Worm (Caenorhabditis elegans) whole organism, young adult: ENCODE measurements around the gene F22B5.6.

Experiments used
- B0336.3 ChIP-seq: fragments of 200-800 bp; sonication (Bioruptor generic); IDR thresholded peaks from 2 replicates; pipeline ENCODE4 v1.3.6; 2022; ENCODE audit warnings: missing genetic modification characterization, missing compliant biosample characterization
- D2030.7 ChIP-seq: fragments of 200-800 bp; sonication (Bioruptor generic); IDR thresholded peaks from 2 replicates; pipeline ENCODE4 v1.3.6; 2022; ENCODE audit warnings: missing genetic modification reagents, missing genetic modification characterization, missing compliant biosample characterization
- F10E7.11 ChIP-seq: sonication (generic microtip); optimal IDR thresholded peaks from 2 replicates; lab custom pipeline; 2017; ENCODE audit warnings: mild to moderate bottlenecking, missing genetic modification characterization, moderate library complexity, missing compliant biosample characterization
- F22D6.2 ChIP-seq: sonication (generic microtip); optimal IDR thresholded peaks from 2 replicates; lab custom pipeline; 2016; ENCODE audit warnings: mild to moderate bottlenecking, missing genetic modification characterization, missing compliant biosample characterization
- F33H1.4 ChIP-seq: fragments of 200-800 bp; sonication (Bioruptor generic); IDR thresholded peaks from 2 replicates; pipeline ENCODE4 v1.3.6; 2022; ENCODE audit warnings: missing genetic modification reagents, missing genetic modification characterization, missing compliant biosample characterization
- F49E8.2 ChIP-seq: sonication (generic microtip); optimal IDR thresholded peaks from 3 replicates; lab custom pipeline; 2017; ENCODE audit warnings: missing genetic modification characterization, mild to moderate bottlenecking, missing compliant biosample characterization, antibody characterized with exemption, moderate library complexity; ENCODE audit not compliant: insufficient read depth
- F55B11.4 ChIP-seq: sonication (generic microtip); optimal IDR thresholded peaks from 2 replicates; lab custom pipeline; 2016; ENCODE audit warnings: missing compliant biosample characterization, missing genetic modification characterization, borderline replicate concordance; ENCODE audit not compliant: insufficient read depth
- F57A8.1 ChIP-seq: fragments of 200-800 bp; sonication (Bioruptor generic); optimal IDR thresholded peaks from 2 replicates; lab custom pipeline; 2018; ENCODE audit warnings: mild to moderate bottlenecking, missing genetic modification characterization, moderate library complexity, missing compliant biosample characterization
- K11D2.4 ChIP-seq: fragments of 200-800 bp; sonication (Bioruptor generic); IDR thresholded peaks from 2 replicates; pipeline ENCODE4 v1.3.6; 2022; ENCODE audit warnings: missing genetic modification reagents, missing genetic modification characterization, missing compliant biosample characterization
- Y67H2A.10 ChIP-seq: fragments of 200-800 bp; sonication (Bioruptor generic); conservative IDR thresholded peaks from 2 replicates; pipeline ENCODE4 v1.3.6; 2022; ENCODE audit warnings: missing genetic modification reagents, missing genetic modification characterization, missing compliant biosample characterization
- Y79H2A.3 ChIP-seq: fragments of 200-800 bp; sonication (Bioruptor generic); conservative IDR thresholded peaks from 2 replicates; pipeline ENCODE4 v1.3.6; 2022; ENCODE audit warnings: missing genetic modification reagents, missing genetic modification characterization, missing compliant biosample characterization
- Y95B8A.8 ChIP-seq: fragments of 200-800 bp; sonication (Bioruptor generic); IDR thresholded peaks from 2 replicates; pipeline ENCODE4 v1.3.6; 2022; ENCODE audit warnings: missing genetic modification reagents, missing genetic modification characterization, missing compliant biosample characterization
- ZK185.1 ChIP-seq: sonication (generic microtip); optimal IDR thresholded peaks from 2 replicates; lab custom pipeline; 2016; ENCODE audit warnings: mild to moderate bottlenecking, missing genetic modification characterization, missing compliant biosample characterization; ENCODE audit not compliant: poor library complexity, severe bottlenecking
- ama-1 ChIP-seq, 3 experiments: fragments of 150-350 bp in 1 of 3; sonication (generic microtip) in 2 of 3; optimal IDR thresholded peaks; 2 replicates each; lab custom pipeline; 2014 to 2018; ENCODE audit warnings: missing biosample characterization in 2 of 3, missing genetic modification characterization in 2 of 3, missing genetic modification reagents in 2 of 3
- athp-1 ChIP-seq: sonication (generic microtip); optimal IDR thresholded peaks from 2 replicates; lab custom pipeline; 2017; ENCODE audit warnings: mild to moderate bottlenecking, missing genetic modification characterization, missing compliant biosample characterization
- attf-3 ChIP-seq: fragments of 200-800 bp; sonication (Bioruptor generic); conservative IDR thresholded peaks from 2 replicates; pipeline ENCODE4 v1.3.6; 2022; ENCODE audit warnings: missing genetic modification reagents, missing genetic modification characterization, missing compliant biosample characterization
- attf-6 ChIP-seq: fragments of 200-800 bp; sonication (Bioruptor generic); IDR thresholded peaks from 2 replicates; pipeline ENCODE4 v1.3.6; 2022; ENCODE audit warnings: missing genetic modification reagents, missing genetic modification characterization, missing compliant biosample characterization
- bed-2 ChIP-seq: fragments of 200-800 bp; sonication (Bioruptor generic); IDR thresholded peaks from 2 replicates; pipeline ENCODE4 v1.3.6; 2022; ENCODE audit warnings: missing genetic modification reagents, missing genetic modification characterization, missing compliant biosample characterization
- cebp-1 ChIP-seq, 2 experiments: fragments of 200-800 bp in 1 of 2; sonication (Bioruptor generic) in 1 of 2; sonication (generic microtip) in 1 of 2; IDR thresholded peaks in 1 of 2; optimal IDR thresholded peaks in 1 of 2; 2 replicates each; pipeline versions ENCODE4 v1.3.6 to Lab custom; 2017 to 2022; ENCODE audit warnings: missing compliant biosample characterization in 2 of 2, missing genetic modification characterization in 2 of 2, mild to moderate bottlenecking in 1 of 2, missing genetic modification reagents in 1 of 2, moderate library complexity in 1 of 2
- ceh-100 ChIP-seq: fragments of 200-800 bp; sonication (Bioruptor generic); IDR thresholded peaks from 2 replicates; pipeline ENCODE4 v1.3.6; 2022; ENCODE audit warnings: missing genetic modification reagents, missing genetic modification characterization, missing compliant biosample characterization
- ceh-27 ChIP-seq: fragments of 200-800 bp; sonication (Bioruptor generic); optimal IDR thresholded peaks from 2 replicates; lab custom pipeline; 2018; ENCODE audit warnings: mild to moderate bottlenecking, missing genetic modification characterization, moderate library complexity, missing compliant biosample characterization
- ceh-40 ChIP-seq: fragments of 200-800 bp; sonication (Bioruptor generic); IDR thresholded peaks from 2 replicates; pipeline ENCODE4 v1.3.6; 2022; ENCODE audit warnings: missing genetic modification characterization, missing compliant biosample characterization
- ceh-58 ChIP-seq: fragments of 200-800 bp; sonication (Bioruptor generic); IDR thresholded peaks from 2 replicates; pipeline ENCODE4 v1.3.6; 2022; ENCODE audit warnings: missing genetic modification characterization, missing compliant biosample characterization
- die-1 ChIP-seq: sonication (generic microtip); optimal IDR thresholded peaks from 2 replicates; lab custom pipeline; 2016; ENCODE audit warnings: missing genotype, mild to moderate bottlenecking, missing genetic modification characterization, missing compliant biosample characterization
- dpl-1 ChIP-seq: fragments of 150-350 bp; optimal IDR thresholded peaks from 2 replicates; lab custom pipeline; 2014; ENCODE audit warnings: missing biosample characterization, missing genetic modification reagents, missing genetic modification characterization
- egl-18 ChIP-seq: fragments of 200-800 bp; sonication (Bioruptor generic); IDR thresholded peaks from 2 replicates; pipeline ENCODE4 v1.3.6; 2022; ENCODE audit warnings: missing genetic modification reagents, missing genetic modification characterization, missing compliant biosample characterization
- ets-4 ChIP-seq: fragments of 200-800 bp; sonication (Bioruptor generic); optimal IDR thresholded peaks from 2 replicates; lab custom pipeline; 2018; ENCODE audit warnings: mild to moderate bottlenecking, missing genetic modification characterization, missing compliant biosample characterization
- him-1 ChIP-seq: sonication (generic microtip); optimal IDR thresholded peaks from 2 replicates; lab custom pipeline; 2016; ENCODE audit warnings: missing genotype, missing genetic modification reagents, missing genetic modification characterization, missing compliant biosample characterization
- hlh-12 ChIP-seq: sonication (generic microtip); optimal IDR thresholded peaks from 2 replicates; lab custom pipeline; 2016; ENCODE audit warnings: missing genetic modification characterization, missing compliant biosample characterization
- hmg-1.2 ChIP-seq: fragments of 200-800 bp; sonication (Bioruptor generic); IDR thresholded peaks from 2 replicates; pipeline ENCODE4 v1.3.6; 2022; ENCODE audit warnings: missing genetic modification reagents, missing genetic modification characterization, missing compliant biosample characterization
- lag-1 ChIP-seq: fragments of 200-800 bp; sonication (Bioruptor generic); IDR thresholded peaks from 2 replicates; pipeline ENCODE4 v1.3.6; 2022; ENCODE audit warnings: missing genetic modification reagents, missing genetic modification characterization, missing compliant biosample characterization
- let-607 ChIP-seq, 2 experiments: fragments of 200-800 bp in 1 of 2; sonication (Bioruptor generic) in 1 of 2; sonication (generic microtip) in 1 of 2; optimal IDR thresholded peaks; 2 replicates each; lab custom pipeline; 2016 to 2018; ENCODE audit warnings: mild to moderate bottlenecking in 2 of 2, missing compliant biosample characterization in 2 of 2, missing genetic modification characterization in 2 of 2, moderate library complexity in 2 of 2, missing genotype in 1 of 2
- madf-3 ChIP-seq: fragments of 200-800 bp; sonication (Bioruptor generic); IDR thresholded peaks from 2 replicates; pipeline ENCODE4 v1.3.6; 2022; ENCODE audit warnings: missing genetic modification reagents, missing genetic modification characterization, missing compliant biosample characterization
- mcd-1 ChIP-seq: fragments of 200-800 bp; sonication (Bioruptor generic); IDR thresholded peaks from 2 replicates; pipeline ENCODE4 v1.3.6; 2022; ENCODE audit warnings: missing genetic modification reagents, missing genetic modification characterization, missing compliant biosample characterization
- mel-28 ChIP-seq: sonication (generic microtip); optimal IDR thresholded peaks from 2 replicates; lab custom pipeline; 2016; ENCODE audit warnings: borderline replicate concordance, mild to moderate bottlenecking, missing genetic modification characterization, missing compliant biosample characterization
- mxl-1 ChIP-seq: sonication (generic microtip); optimal IDR thresholded peaks from 2 replicates; lab custom pipeline; 2016; ENCODE audit warnings: missing genetic modification characterization, missing compliant biosample characterization
- nhr-179 ChIP-seq: sonication (generic microtip); optimal IDR thresholded peaks from 2 replicates; lab custom pipeline; 2016; ENCODE audit warnings: mild to moderate bottlenecking, missing genetic modification characterization, missing compliant biosample characterization
- pbrm-1 ChIP-seq: fragments of 200-800 bp; sonication (Bioruptor generic); IDR thresholded peaks from 2 replicates; pipeline ENCODE4 v1.3.6; 2022; ENCODE audit warnings: missing genetic modification reagents, missing genetic modification characterization, missing compliant biosample characterization
- rcor-1 ChIP-seq: fragments of 200-800 bp; sonication (Bioruptor generic); IDR thresholded peaks from 2 replicates; pipeline ENCODE4 v1.3.6; 2022; ENCODE audit warnings: missing genetic modification reagents, missing genetic modification characterization, missing compliant biosample characterization
- sptf-2 ChIP-seq: fragments of 200-800 bp; sonication (Bioruptor generic); optimal IDR thresholded peaks from 2 replicates; lab custom pipeline; 2018; ENCODE audit warnings: mild to moderate bottlenecking, missing genetic modification characterization, missing compliant biosample characterization
- unc-62 ChIP-seq: fragments of 150-350 bp; optimal IDR thresholded peaks from 2 replicates; lab custom pipeline; 2014; ENCODE audit warnings: missing biosample characterization, missing genetic modification reagents, missing genetic modification characterization
- ztf-25 ChIP-seq: fragments of 200-800 bp; sonication (Bioruptor generic); IDR thresholded peaks from 2 replicates; pipeline ENCODE4 v1.3.6; 2022; ENCODE audit warnings: missing genetic modification reagents, missing genetic modification characterization, missing compliant biosample characterization
- ztf-26 ChIP-seq: sonication (generic microtip); optimal IDR thresholded peaks from 2 replicates; lab custom pipeline; 2017; ENCODE audit warnings: missing genetic modification characterization, missing compliant biosample characterization
- ztf-28 ChIP-seq: fragments of 200-800 bp; sonication (Bioruptor generic); IDR thresholded peaks from 2 replicates; pipeline ENCODE4 v1.3.6; 2022; ENCODE audit warnings: missing genetic modification reagents, missing genetic modification characterization, missing compliant biosample characterization

The F22B5.6 gene

DNA sequence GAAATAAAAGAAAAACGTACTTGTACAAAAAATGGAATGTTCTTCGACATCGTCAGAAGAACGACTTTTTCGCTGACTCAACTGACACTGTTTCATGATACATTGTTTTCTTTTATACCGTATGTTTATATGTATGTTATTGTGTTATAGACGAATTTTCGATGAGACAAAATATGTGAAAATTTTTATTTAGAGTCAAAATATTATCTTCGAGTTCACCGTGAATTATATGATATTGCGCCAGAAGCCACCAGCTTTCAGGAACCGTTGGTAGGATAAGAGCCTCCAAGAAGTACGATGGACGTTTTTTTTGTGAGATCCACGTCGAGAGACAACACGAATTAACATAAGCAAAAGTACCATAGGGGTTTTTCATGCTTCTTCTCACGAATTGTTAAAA lies at the start of gene F22B5.6:
F22B5.6 (minus strand) TSS at position 101 of the 400 bp plus-strand sequence.
- TF ChIP-seq hmg-1.2, result no peak
- TF ChIP-seq F33H1.4 (GFP tag; lab: Robert Waterston, UW), result no peak
- no peak for TF ChIP-seq mcd-1 (GFP tag; lab: Robert Waterston, UW)
- TF ChIP-seq mel-28, result no peak
- TF ChIP-seq ceh-40 (GFP tag; lab: Robert Waterston, UW), result no peak
- TF ChIP-seq sptf-2 (GFP tag; lab: Kevin White, UChicago), result no peak
- no peak for TF ChIP-seq lag-1 (GFP tag; lab: Robert Waterston, UW)
- no peak for TF ChIP-seq F57A8.1 (GFP tag; lab: Kevin White, UChicago)
- TF ChIP-seq ceh-100 (GFP tag; lab: Robert Waterston, UW), result no peak
- no peak for TF ChIP-seq B0336.3 (GFP tag; lab: Robert Waterston, UW)
- no peak for TF ChIP-seq ceh-27
- TF ChIP-seq let-607 (tag; optimal IDR thresholded peaks at IDR 0.05; lab: Kevin White, UChicago), result no peak
- no peak for TF ChIP-seq hlh-12 (tag; lab: Kevin White, UChicago)

ce11 chrII:8504074-8504724 lies 48.2 kb upstream of the F22B5.6 start:
- no peak for TF ChIP-seq D2030.7
- TF ChIP-seq ama-1 (optimal IDR thresholded peaks at IDR 0.05; lab: Kevin White, UChicago), result no peak
- no peak for TF ChIP-seq ama-1 (GFP tag; optimal IDR thresholded peaks at IDR 0.05; lab: Kevin White, UChicago)
- TF ChIP-seq let-607 (tag; optimal IDR thresholded peaks at IDR 0.05; lab: Kevin White, UChicago), result no peak
- no peak for TF ChIP-seq F10E7.11 (tag; lab: Kevin White, UChicago)
- TF ChIP-seq hmg-1.2, result no peak
- TF ChIP-seq madf-3 (GFP tag; lab: Robert Waterston, UW), result no peak
- TF ChIP-seq ztf-25 (GFP tag; lab: Robert Waterston, UW), result no peak
- no peak for TF ChIP-seq pbrm-1 (GFP tag; lab: Robert Waterston, UW)
- no peak for TF ChIP-seq attf-6 (GFP tag; lab: Robert Waterston, UW)
- TF ChIP-seq athp-1, result no peak
- TF ChIP-seq F22D6.2 (tag; lab: Kevin White, UChicago), result no peak
- no peak for TF ChIP-seq bed-2 (GFP tag; lab: Robert Waterston, UW)
- no peak for TF ChIP-seq ets-4 (GFP tag; lab: Kevin White, UChicago)
- TF ChIP-seq ztf-28 (GFP tag; lab: Robert Waterston, UW), result no peak
- no peak for TF ChIP-seq Y79H2A.3 (GFP tag; lab: Robert Waterston, UW)
- TF ChIP-seq attf-3, result no peak
- TF ChIP-seq F33H1.4 (GFP tag; lab: Robert Waterston, UW), result no peak
- no peak for TF ChIP-seq egl-18 (GFP tag; lab: Robert Waterston, UW)
- TF ChIP-seq Y67H2A.10, result no peak
- TF ChIP-seq rcor-1, result no peak

DNA sequence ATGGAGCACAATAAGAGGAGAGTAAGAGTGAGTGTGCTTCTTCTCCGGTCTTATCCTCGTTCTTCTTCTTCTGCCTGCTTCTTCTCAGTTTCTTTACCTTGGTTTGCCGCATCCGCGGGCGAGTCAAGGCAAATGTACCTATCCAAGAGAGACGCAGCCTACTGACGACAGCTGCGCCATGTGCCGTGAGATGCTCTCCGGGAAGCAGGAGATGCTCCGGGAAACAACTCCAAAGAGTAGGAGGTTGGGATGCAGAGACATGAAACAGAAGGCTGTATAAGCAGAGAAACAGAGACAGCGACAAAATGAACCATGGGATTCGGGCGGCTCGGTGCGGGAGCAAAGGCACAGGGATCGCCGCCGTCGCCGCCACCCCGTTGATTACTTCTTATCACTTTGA lies 43.0 kb upstream of the F22B5.6 start:
- TF ChIP-seq cebp-1 (GFP tag; IDR thresholded peaks at IDR 0.05; lab: Robert Waterston, UW) (no peak), cebp-1 (tag; optimal IDR thresholded peaks at IDR 0.05; lab: Kevin White, UChicago) (peak; percentile 11), bed-2 (GFP tag; lab: Robert Waterston, UW) (0 out of 2 replicates have a peak, but pooled peaks have one; percentile 7), ceh-58 (no peak), Y95B8A.8 (GFP tag; lab: Robert Waterston, UW) (no peak)

DNA sequence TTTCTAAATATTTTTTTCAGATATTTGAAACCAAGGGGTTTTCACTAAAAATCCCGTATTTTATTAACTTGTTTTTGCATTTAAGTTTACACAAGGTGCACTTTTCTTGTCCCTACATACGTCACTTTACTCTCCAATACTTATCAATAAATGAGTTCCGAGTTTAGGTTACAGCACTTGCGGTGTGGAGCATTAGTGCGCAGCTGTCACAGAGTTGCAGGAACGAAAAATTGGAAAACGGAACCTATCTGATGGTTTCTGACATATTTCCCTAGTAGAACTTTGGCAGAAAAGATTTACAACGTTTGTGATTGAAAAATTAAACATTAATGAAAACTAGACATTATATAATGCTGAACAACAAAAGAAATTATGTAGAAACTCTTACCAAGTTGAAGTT lies 42.2 kb upstream of the F22B5.6 start:
- TF ChIP-seq F49E8.2 (tag; lab: Kevin White, UChicago) (no peak), ztf-26 (tag; lab: Kevin White, UChicago) (no peak), dpl-1 (GFP tag; lab: Kevin White, UChicago) (no peak), F22D6.2 (tag; lab: Kevin White, UChicago) (no peak), nhr-179 (tag; lab: Kevin White, UChicago) (no peak), F55B11.4 (no peak), mxl-1 (tag; lab: Kevin White, UChicago) (no peak), F33H1.4 (GFP tag; lab: Robert Waterston, UW) (no peak), him-1 (tag; lab: Kevin White, UChicago) (no peak), unc-62 (GFP tag; lab: Kevin White, UChicago) (no peak), die-1 (tag; lab: Kevin White, UChicago) (no peak), rcor-1 (no peak), K11D2.4 (no peak), ZK185.1 (no peak)
